Fruit fly (Drosophila melanogaster): Measurements from ENCODE around the gene knk.

The knk gene

DNA sequence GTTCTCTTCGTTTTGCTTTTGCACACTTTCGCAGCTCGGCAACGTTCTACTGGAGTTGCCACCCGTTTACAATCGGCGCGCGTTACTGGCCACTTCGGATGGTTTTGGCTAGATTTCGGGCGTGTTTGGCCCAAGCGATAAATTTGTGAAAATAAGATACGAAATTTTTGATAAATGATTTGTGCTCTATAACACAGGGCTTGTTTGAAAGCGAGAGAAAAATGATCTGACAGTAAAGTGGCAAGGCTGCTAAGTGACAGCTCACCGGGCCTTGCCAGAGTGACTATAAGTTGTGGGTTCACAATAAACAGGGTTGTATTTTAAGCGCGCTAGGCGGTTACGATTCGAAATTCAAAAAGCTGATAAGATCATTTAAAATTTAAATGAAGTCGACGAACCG lies 15.5 kb downstream of the knk start, which contains the start of gene Fmr1:
Gene Fmr1, minus strand, starts transcription at position 184 of the 400 bp plus-strand sequence.
- TF ChIP-seq Dll (optimal IDR thresholded peaks at IDR 0.05) = no peak
- no peak for TF ChIP-seq pan (optimal IDR thresholded peaks at IDR 0.05)
- TF ChIP-seq psq (optimal IDR thresholded peaks at IDR 0.05) = no peak
- no peak for TF ChIP-seq usp (GFP tag; optimal IDR thresholded peaks at IDR 0.05)
- TF ChIP-seq EcR (GFP tag; optimal IDR thresholded peaks at IDR 0.05) = peak in 1 of 2 experiments; percentile 23

DNA sequence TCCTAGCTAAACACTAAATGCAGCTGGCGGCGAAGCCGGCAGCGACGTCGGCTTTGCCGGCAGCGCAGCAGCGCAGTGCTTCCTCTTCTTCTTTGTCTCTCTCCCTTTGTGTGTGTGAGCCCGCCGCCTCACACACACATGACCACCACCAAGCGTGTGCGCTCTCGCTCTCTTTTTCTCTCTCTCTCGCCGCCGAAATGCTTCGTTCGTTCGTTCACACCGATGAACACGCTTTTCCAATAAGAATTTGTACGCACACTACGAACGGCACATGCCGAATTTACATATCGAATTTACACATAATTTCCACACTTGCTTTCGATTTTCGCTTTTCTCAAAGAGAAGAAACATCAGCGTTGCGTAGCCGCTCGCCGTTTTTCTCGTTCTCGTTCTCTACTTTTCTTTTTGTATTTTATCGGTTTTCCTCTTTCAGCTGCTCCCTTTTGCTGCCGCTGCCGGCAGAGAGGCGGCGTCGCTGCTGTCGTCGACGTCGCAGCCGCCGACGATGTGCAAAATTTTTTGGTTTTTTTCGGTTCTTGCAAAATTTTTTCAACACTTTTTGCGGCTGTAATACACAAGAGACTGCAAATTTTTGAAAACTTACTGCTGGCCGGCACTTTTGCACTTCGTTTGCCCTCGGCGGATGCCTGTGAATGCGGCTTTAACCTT lies 16.1 kb downstream of the knk start:
- TF ChIP-seq Dll (optimal IDR thresholded peaks at IDR 0.05) = peak; percentile 95
- TF ChIP-seq pan (optimal IDR thresholded peaks at IDR 0.05) = no peak
- TF ChIP-seq psq (optimal IDR thresholded peaks at IDR 0.05) = no peak
- TF ChIP-seq CG8478 (optimal IDR thresholded peaks at IDR 0.05) = no peak
- peak in 1 of 2 experiments; percentile 51 for TF ChIP-seq EcR (GFP tag; optimal IDR thresholded peaks at IDR 0.05)
- TF ChIP-seq usp (GFP tag; optimal IDR thresholded peaks at IDR 0.05) = no peak

dm6 chr3R:10108289-10108928 lies 17.1 kb downstream of the knk start:
- TF ChIP-seq psq (optimal IDR thresholded peaks at IDR 0.05) = no peak
- no peak for TF ChIP-seq EcR (GFP tag; optimal IDR thresholded peaks at IDR 0.05)
- TF ChIP-seq Dll (optimal IDR thresholded peaks at IDR 0.05) = no peak
- TF ChIP-seq usp (GFP tag; optimal IDR thresholded peaks at IDR 0.05) = no peak
- no peak for TF ChIP-seq pan (optimal IDR thresholded peaks at IDR 0.05)
- TF ChIP-seq CG8478 (optimal IDR thresholded peaks at IDR 0.05) = no peak

DNA sequence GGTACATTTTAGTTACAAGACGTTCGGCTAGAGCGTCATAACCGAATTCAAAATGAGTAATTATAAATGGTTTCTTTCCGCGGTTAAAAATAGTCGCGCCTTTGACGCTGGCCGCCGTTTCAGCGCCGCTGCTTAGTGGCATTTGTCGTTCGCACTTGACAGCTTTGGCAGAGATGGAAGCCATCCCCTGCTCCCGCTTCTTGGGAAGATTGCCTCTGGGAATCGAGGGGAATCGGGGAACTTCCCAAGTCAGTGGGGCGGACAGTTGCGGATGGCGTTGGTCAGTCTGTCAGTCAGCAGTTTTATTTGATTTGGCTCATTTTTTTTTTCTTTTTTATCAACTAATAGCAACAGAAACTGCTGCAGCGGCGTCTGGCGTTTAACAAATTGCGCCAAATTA lies 18.7 kb downstream of the knk start:
- TF ChIP-seq psq (optimal IDR thresholded peaks at IDR 0.05) (no peak), CG8478 (optimal IDR thresholded peaks at IDR 0.05) (no peak), Dll (optimal IDR thresholded peaks at IDR 0.05) (no peak), usp (GFP tag; optimal IDR thresholded peaks at IDR 0.05) (no peak), pan (optimal IDR thresholded peaks at IDR 0.05) (no peak), EcR (GFP tag; optimal IDR thresholded peaks at IDR 0.05) (no peak)

dm6 chr3R:10100498-10101196 lies 24.8 kb downstream of the knk start:
- TF ChIP-seq CG8478 (optimal IDR thresholded peaks at IDR 0.05) (no peak), EcR (GFP tag; optimal IDR thresholded peaks at IDR 0.05) (no peak), pan (optimal IDR thresholded peaks at IDR 0.05) (no peak), Dll (optimal IDR thresholded peaks at IDR 0.05) (no peak), psq (optimal IDR thresholded peaks at IDR 0.05) (no peak), usp (GFP tag; optimal IDR thresholded peaks at IDR 0.05) (no peak)

DNA sequence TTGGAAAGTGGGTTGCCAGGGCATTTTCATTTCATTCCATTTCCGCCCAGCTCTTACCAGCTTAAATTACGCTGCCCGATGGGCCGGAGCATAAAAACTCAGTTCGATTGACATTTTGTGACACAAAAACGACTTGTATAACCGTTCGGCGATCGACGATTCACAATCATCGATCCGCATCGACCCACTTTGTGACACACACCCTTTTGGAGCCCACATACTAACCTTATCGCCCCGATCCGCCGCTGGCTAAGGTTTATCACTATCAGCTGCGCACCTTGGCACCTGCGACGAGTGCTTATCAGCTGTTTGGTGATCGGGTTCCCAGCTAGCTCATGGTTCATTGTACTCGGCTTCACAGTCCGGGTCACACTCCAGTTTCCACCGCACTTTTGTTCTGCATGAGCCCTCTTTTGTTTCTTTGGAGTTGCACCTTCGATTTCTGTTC lies 26.0 kb downstream of the knk start:
- no peak for TF ChIP-seq CG8478 (optimal IDR thresholded peaks at IDR 0.05)
- TF ChIP-seq EcR (GFP tag; optimal IDR thresholded peaks at IDR 0.05) = no peak

- TF ChIP-seq psq (optimal IDR thresholded peaks at IDR 0.05) = no peak
- TF ChIP-seq Dll (optimal IDR thresholded peaks at IDR 0.05) = no peak
- TF ChIP-seq CG8478 (optimal IDR thresholded peaks at IDR 0.05) = no peak
- TF ChIP-seq EcR (GFP tag; optimal IDR thresholded peaks at IDR 0.05) = no peak
- no peak for TF ChIP-seq pan (optimal IDR thresholded peaks at IDR 0.05)
- no peak for TF ChIP-seq usp (GFP tag; optimal IDR thresholded peaks at IDR 0.05)
Measured at dm6 chr3R:10098296-10098675, 27.2 kb downstream of the knk start.

dm6 chr3R:10097531-10098295 lies 27.8 kb downstream of the knk start:
- TF ChIP-seq EcR (GFP tag; optimal IDR thresholded peaks at IDR 0.05) (no peak), usp (GFP tag; optimal IDR thresholded peaks at IDR 0.05) (no peak), psq (optimal IDR thresholded peaks at IDR 0.05) (no peak), CG8478 (optimal IDR thresholded peaks at IDR 0.05) (no peak), pan (optimal IDR thresholded peaks at IDR 0.05) (no peak), Dll (optimal IDR thresholded peaks at IDR 0.05) (no peak)

DNA sequence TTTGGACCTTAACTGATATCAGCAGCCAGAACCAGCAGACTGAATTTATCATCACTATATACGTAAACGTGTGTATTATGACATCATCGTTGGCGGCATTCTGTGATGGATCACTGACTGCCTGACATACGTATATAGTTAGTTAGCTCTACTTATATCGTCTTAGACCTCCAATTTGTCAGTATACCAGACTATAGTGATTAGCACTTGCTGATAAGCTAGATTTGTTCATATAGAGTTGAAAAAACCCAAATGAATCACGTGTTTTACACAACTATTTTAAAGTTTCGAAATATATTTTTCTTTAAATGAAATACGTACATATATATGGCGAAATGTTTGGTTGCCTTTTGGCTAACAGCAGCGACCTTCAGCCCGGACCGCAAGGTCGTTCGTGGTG lies 29.7 kb downstream of the knk start:
- TF ChIP-seq EcR (GFP tag; optimal IDR thresholded peaks at IDR 0.05) (no peak), usp (GFP tag; optimal IDR thresholded peaks at IDR 0.05) (no peak), psq (optimal IDR thresholded peaks at IDR 0.05) (no peak), Dll (optimal IDR thresholded peaks at IDR 0.05) (no peak)

DNA sequence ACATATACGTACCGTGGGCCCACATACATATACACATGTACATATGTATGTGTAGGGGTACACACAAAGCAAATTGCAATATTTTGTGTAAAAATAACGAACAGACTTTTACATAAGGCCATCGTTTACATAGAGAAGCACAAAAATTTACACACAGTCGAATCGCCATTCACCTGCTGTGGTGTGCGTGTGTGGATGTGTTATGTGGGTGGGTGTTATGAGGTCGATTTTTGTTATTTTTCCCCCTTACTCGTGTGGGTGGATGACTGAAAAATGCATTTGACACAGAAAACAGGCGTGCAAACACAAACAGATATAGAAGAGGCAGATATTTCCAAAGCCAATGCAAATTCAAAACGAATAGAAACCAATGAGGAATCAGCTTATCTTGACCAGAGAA lies 30.4 kb downstream of the knk start:
- TF ChIP-seq usp (GFP tag; optimal IDR thresholded peaks at IDR 0.05) (no peak), psq (optimal IDR thresholded peaks at IDR 0.05) (no peak), Dll (optimal IDR thresholded peaks at IDR 0.05) (no peak), EcR (GFP tag; optimal IDR thresholded peaks at IDR 0.05) (no peak), CG8478 (optimal IDR thresholded peaks at IDR 0.05) (no peak), pan (optimal IDR thresholded peaks at IDR 0.05) (no peak)

DNA sequence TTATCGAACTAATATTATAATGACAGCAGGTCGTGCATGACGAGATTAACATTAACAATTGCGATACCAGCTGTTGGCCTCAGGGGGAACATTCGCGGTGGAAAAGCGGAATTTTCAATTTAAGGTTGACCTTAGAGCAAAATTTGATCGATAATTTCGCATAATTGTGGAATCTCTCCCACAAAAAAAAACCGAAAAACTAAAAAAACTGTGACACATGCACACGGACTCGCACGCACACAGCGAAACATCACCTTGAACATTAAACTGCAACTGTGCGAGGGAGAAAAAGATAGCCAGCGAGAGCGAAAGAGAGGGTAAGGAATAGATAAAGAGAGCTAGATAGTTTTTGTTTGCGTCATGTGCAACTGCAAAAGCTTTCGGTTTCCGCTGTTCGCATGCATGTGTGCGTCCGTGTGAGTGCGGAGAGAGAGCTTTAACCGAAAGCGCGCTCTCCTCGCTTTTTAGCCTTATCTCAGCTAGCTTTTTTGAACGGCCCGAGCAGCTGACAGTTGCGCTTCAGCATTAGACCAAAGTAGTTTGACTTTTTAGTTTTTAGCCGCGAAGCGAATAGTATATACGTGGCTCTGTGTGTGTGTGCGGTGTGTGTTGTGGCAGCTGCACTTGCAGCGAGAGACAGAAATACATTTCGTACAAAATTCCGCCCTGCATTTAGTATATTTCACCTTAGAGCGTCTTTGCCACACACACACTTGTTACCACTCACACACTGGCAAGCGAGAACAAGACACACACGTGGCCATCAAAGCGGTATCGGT lies 32.0 kb downstream of the knk start:
- TF ChIP-seq EcR (GFP tag; optimal IDR thresholded peaks at IDR 0.05) (no peak), pan (optimal IDR thresholded peaks at IDR 0.05) (no peak), Dll (optimal IDR thresholded peaks at IDR 0.05) (no peak), psq (optimal IDR thresholded peaks at IDR 0.05) (no peak), usp (GFP tag; optimal IDR thresholded peaks at IDR 0.05) (no peak)

Measured in whole organism.